Fruit fly (Drosophila melanogaster) whole organism, embryonic: ENCODE data around the gene CG34251.
A peak's percentile ranks its signal among the peaks of the same experiment; 100 is the strongest.

Experiments
- Adf1 ChIP-seq: fragments of 200-800 bp; sonication (Bioruptor generic); IDR thresholded peaks from 2 replicates; pipeline ENCODE4 v1.3.6; 2022; ENCODE audit warnings: missing biosample characterization, missing genetic modification characterization
- Antp ChIP-seq: fragments of 200-800 bp; sonication (Bioruptor generic); optimal IDR thresholded peaks from 3 replicates; lab custom pipeline; 2016; ENCODE audit warnings: missing biosample characterization, missing genetic modification characterization
- Atf-2 ChIP-seq: fragments of 200-800 bp; sonication (Bioruptor generic); optimal IDR thresholded peaks from 2 replicates; lab custom pipeline; 2016; ENCODE audit warnings: missing biosample characterization, missing genetic modification characterization
- Awh ChIP-seq: fragments of 200-800 bp; sonication (Bioruptor generic); IDR thresholded peaks from 2 replicates; pipeline ENCODE4, ENCODE4 v1.3.6; 2022; ENCODE audit warnings: missing biosample characterization, missing genetic modification characterization
- BtbVII ChIP-seq: fragments of 200-800 bp; sonication (Bioruptor generic); optimal IDR thresholded peaks from 3 replicates; lab custom pipeline; 2017; ENCODE audit warnings: missing biosample characterization, mild to moderate bottlenecking, missing genetic modification characterization
- CG10431 ChIP-seq: fragments of 200-800 bp; sonication (Bioruptor generic); optimal IDR thresholded peaks from 3 replicates; lab custom pipeline; 2018; ENCODE audit warnings: missing biosample characterization, mild to moderate bottlenecking, missing genetic modification characterization
- CG10543 ChIP-seq: fragments of 200-800 bp; sonication (Bioruptor generic); optimal IDR thresholded peaks from 3 replicates; lab custom pipeline; 2017; ENCODE audit warnings: missing biosample characterization, mild to moderate bottlenecking, missing genetic modification characterization, moderate library complexity
- CG11247 ChIP-seq: fragments of 200-800 bp; sonication (Bioruptor generic); IDR thresholded peaks from 2 replicates; pipeline ENCODE4 v1.3.6; 2022; ENCODE audit warnings: missing biosample characterization, missing genetic modification characterization
- CG11456 ChIP-seq: fragments of 200-800 bp; sonication (Bioruptor generic); IDR thresholded peaks from 3 replicates; pipeline ENCODE4 v1.3.6; 2022; ENCODE audit warnings: missing biosample characterization, missing genetic modification characterization
- CG12155 ChIP-seq: fragments of 200-800 bp; sonication (Bioruptor generic); optimal IDR thresholded peaks from 3 replicates; lab custom pipeline; 2016; ENCODE audit warnings: missing biosample characterization, missing genetic modification characterization
- CG12219 ChIP-seq: fragments of 200-800 bp; sonication (Bioruptor generic); optimal IDR thresholded peaks from 3 replicates; lab custom pipeline; 2018; ENCODE audit warnings: missing biosample characterization, mild to moderate bottlenecking, missing genetic modification characterization
- CG13123 ChIP-seq: fragments of 200-800 bp; sonication (Bioruptor generic); optimal IDR thresholded peaks from 2 replicates; lab custom pipeline; 2016; ENCODE audit warnings: missing biosample characterization, missing genetic modification characterization
- CG17361 ChIP-seq: fragments of 200-800 bp; sonication (Bioruptor generic); IDR thresholded peaks from 3 replicates; pipeline ENCODE4 v1.3.6; 2022; ENCODE audit warnings: missing biosample characterization, missing genetic modification characterization
- CG17829 ChIP-seq: fragments of 200-800 bp; optimal IDR thresholded peaks from 2 replicates; lab custom pipeline; 2019; ENCODE audit warnings: missing biosample characterization, mild to moderate bottlenecking, missing genetic modification characterization, moderate library complexity
- CG30020 ChIP-seq: fragments of 200-800 bp; optimal IDR thresholded peaks from 2 replicates; lab custom pipeline; 2019; ENCODE audit warnings: missing biosample characterization, mild to moderate bottlenecking, missing genetic modification characterization, moderate library complexity
- CG32532 ChIP-seq: fragments of 200-800 bp; sonication (Bioruptor generic); IDR thresholded peaks from 2 replicates; pipeline ENCODE4 v1.3.6; 2022; ENCODE audit warnings: missing biosample characterization, missing genetic modification characterization
- CG4617 ChIP-seq: fragments of 200-800 bp; sonication (Bioruptor generic); optimal IDR thresholded peaks from 3 replicates; lab custom pipeline; 2016; ENCODE audit warnings: missing biosample characterization, missing genetic modification characterization, borderline replicate concordance
- CG5180 ChIP-seq: fragments of 200-800 bp; sonication (Bioruptor generic); optimal IDR thresholded peaks from 3 replicates; lab custom pipeline; 2017; ENCODE audit warnings: missing biosample characterization, missing genetic modification characterization, mild to moderate bottlenecking, moderate library complexity, missing genetic modification reagents
- CG6689 ChIP-seq: fragments of 200-800 bp; sonication (Bioruptor generic); IDR thresholded peaks from 2 replicates; pipeline ENCODE4 v1.3.6; 2022; ENCODE audit warnings: missing biosample characterization, missing genetic modification characterization
- CG8388 ChIP-seq: fragments of 200-800 bp; sonication (Bioruptor generic); optimal IDR thresholded peaks from 2 replicates; lab custom pipeline; 2019; ENCODE audit warnings: missing biosample characterization, mild to moderate bottlenecking, missing genetic modification characterization, moderate library complexity
- Doc2 ChIP-seq: fragments of 200-800 bp; sonication (Bioruptor generic); IDR thresholded peaks from 2 replicates; pipeline ENCODE4 v1.3.6; 2022; ENCODE audit warnings: missing biosample characterization, missing genetic modification characterization
- Elba2 ChIP-seq: fragments of 200-800 bp; sonication (Bioruptor generic); optimal IDR thresholded peaks from 3 replicates; lab custom pipeline; 2016; ENCODE audit warnings: missing biosample characterization, missing genetic modification characterization
- Fer1 ChIP-seq: fragments of 200-800 bp; sonication (Bioruptor generic); optimal IDR thresholded peaks from 2 replicates; lab custom pipeline; 2017; ENCODE audit warnings: missing biosample characterization, mild to moderate bottlenecking, missing genetic modification characterization
- Fer2 ChIP-seq: fragments of 200-800 bp; sonication (Bioruptor generic); optimal IDR thresholded peaks from 2 replicates; lab custom pipeline; 2018; ENCODE audit warnings: missing biosample characterization, mild to moderate bottlenecking, missing genetic modification characterization, moderate library complexity
- Fer3 ChIP-seq: fragments of 200-800 bp; sonication (Bioruptor generic); optimal IDR thresholded peaks from 2 replicates; lab custom pipeline; 2018; ENCODE audit warnings: missing biosample characterization, mild to moderate bottlenecking, missing genetic modification characterization, moderate library complexity
- HLH54F ChIP-seq: fragments of 200-800 bp; sonication (Bioruptor generic); optimal IDR thresholded peaks from 3 replicates; lab custom pipeline; 2016; ENCODE audit warnings: missing biosample characterization, missing genetic modification characterization
- Hsf ChIP-seq: fragments of 200-800 bp; sonication (Bioruptor generic); optimal IDR thresholded peaks from 3 replicates; lab custom pipeline; 2016; ENCODE audit warnings: missing biosample characterization, missing genetic modification characterization
- Sox102F ChIP-seq: fragments of 200-800 bp; sonication (Bioruptor generic); optimal IDR thresholded peaks from 2 replicates; lab custom pipeline; 2018; ENCODE audit warnings: missing biosample characterization, mild to moderate bottlenecking, missing genetic modification characterization, moderate library complexity
- Tbp ChIP-seq: fragments of >200 bp; optimal IDR thresholded peaks from 2 replicates; lab custom pipeline; 2018; ENCODE audit warnings: missing biosample characterization, missing genetic modification characterization
- Trl ChIP-seq, 3 experiments: fragments of >200 bp in 2 of 3; fragments of 200-800 bp in 1 of 3; sonication (Bioruptor generic) in 1 of 3; optimal IDR thresholded peaks; 2 replicates in 1 of 3; 3 replicates in 2 of 3; lab custom pipeline; 2016 to 2017; ENCODE audit warnings: missing biosample characterization in 1 of 3, missing genetic modification characterization in 1 of 3
- bcd ChIP-seq: fragments of 200-800 bp; sonication (Bioruptor generic); optimal IDR thresholded peaks from 2 replicates; lab custom pipeline; 2017; ENCODE audit warnings: missing biosample characterization, mild to moderate bottlenecking, missing genetic modification characterization
- bowl ChIP-seq: fragments of 200-800 bp; sonication (Bioruptor generic); IDR thresholded peaks from 2 replicates; pipeline ENCODE4 v1.3.6; 2022; ENCODE audit warnings: missing biosample characterization, missing genetic modification characterization
- crc ChIP-seq: fragments of 200-800 bp; sonication (Bioruptor generic); optimal IDR thresholded peaks from 2 replicates; lab custom pipeline; 2016; ENCODE audit warnings: missing biosample characterization, missing genetic modification characterization
- esg ChIP-seq: fragments of 200-800 bp; sonication (Bioruptor generic); conservative IDR thresholded peaks from 2 replicates; pipeline ENCODE4 v1.3.6; 2022; ENCODE audit warnings: missing biosample characterization, missing genetic modification characterization
- ewg ChIP-seq: fragments of 200-800 bp; sonication (Bioruptor generic); optimal IDR thresholded peaks from 3 replicates; lab custom pipeline; 2017; ENCODE audit warnings: mild to moderate bottlenecking, missing biosample characterization, missing genetic modification reagents, missing genetic modification characterization
- exex ChIP-seq: fragments of 200-800 bp; sonication (Bioruptor generic); optimal IDR thresholded peaks from 4 replicates; lab custom pipeline; 2018; ENCODE audit warnings: missing biosample characterization, mild to moderate bottlenecking, missing genetic modification characterization, moderate library complexity
- gsb ChIP-seq: fragments of 200-800 bp; sonication (Bioruptor generic); IDR thresholded peaks from 2 replicates; pipeline ENCODE4 v1.3.6; 2022; ENCODE audit warnings: missing biosample characterization, missing genetic modification characterization
- h ChIP-seq: fragments of >200 bp; optimal IDR thresholded peaks from 2 replicates; lab custom pipeline; 2017
- inv ChIP-seq: fragments of 200-800 bp; sonication (Bioruptor generic); IDR thresholded peaks from 2 replicates; pipeline ENCODE4 v1.3.6; 2022; ENCODE audit warnings: missing biosample characterization, missing genetic modification characterization; ENCODE audit not compliant: partially characterized antibody
- jigr1 ChIP-seq: fragments of 200-800 bp; sonication (Bioruptor generic); IDR thresholded peaks from 3 replicates; pipeline ENCODE4 v1.3.6; 2022; ENCODE audit warnings: missing biosample characterization, missing genetic modification characterization
- ken ChIP-seq: fragments of 200-800 bp; sonication (Bioruptor generic); IDR thresholded peaks from 3 replicates; pipeline ENCODE4 v1.3.6; 2022; ENCODE audit warnings: missing biosample characterization, missing genetic modification characterization
- pb ChIP-seq: fragments of 200-800 bp; sonication (Bioruptor generic); optimal IDR thresholded peaks from 3 replicates; lab custom pipeline; 2016; ENCODE audit warnings: missing biosample characterization, missing genetic modification characterization
- pros ChIP-seq: fragments of 200-800 bp; sonication (Bioruptor generic); optimal IDR thresholded peaks from 3 replicates; lab custom pipeline; 2019; ENCODE audit warnings: missing biosample characterization, mild to moderate bottlenecking, missing genetic modification characterization, moderate library complexity
- psq ChIP-seq: fragments of 200-800 bp; sonication (Bioruptor generic); optimal IDR thresholded peaks from 2 replicates; lab custom pipeline; 2017; ENCODE audit warnings: missing biosample characterization, missing genetic modification characterization
- salm ChIP-seq: fragments of 200-800 bp; sonication (Bioruptor generic); optimal IDR thresholded peaks from 2 replicates; lab custom pipeline; 2018; ENCODE audit warnings: missing biosample characterization, mild to moderate bottlenecking, missing genetic modification characterization
- schlank ChIP-seq: fragments of 200-800 bp; sonication (Bioruptor generic); optimal IDR thresholded peaks from 2 replicates; lab custom pipeline; 2018; ENCODE audit warnings: missing biosample characterization, mild to moderate bottlenecking, missing genetic modification characterization
- seq ChIP-seq: fragments of 200-800 bp; sonication (Bioruptor generic); IDR thresholded peaks from 2 replicates; pipeline ENCODE4 v1.3.6; 2022; ENCODE audit warnings: missing biosample characterization, missing genetic modification characterization
- sima ChIP-seq: fragments of 200-800 bp; sonication (Bioruptor generic); optimal IDR thresholded peaks from 2 replicates; lab custom pipeline; 2016; ENCODE audit warnings: missing biosample characterization, missing genetic modification characterization
- slou ChIP-seq: fragments of 200-800 bp; sonication (Bioruptor generic); optimal IDR thresholded peaks from 3 replicates; lab custom pipeline; 2016; ENCODE audit warnings: missing biosample characterization, missing genetic modification characterization
- stwl ChIP-seq: fragments of 200-800 bp; sonication (Bioruptor generic); optimal IDR thresholded peaks from 3 replicates; lab custom pipeline; 2018; ENCODE audit warnings: missing biosample characterization, mild to moderate bottlenecking, missing genetic modification characterization, moderate library complexity
- trh ChIP-seq: fragments of 200-800 bp; sonication (Bioruptor generic); optimal IDR thresholded peaks from 2 replicates; lab custom pipeline; 2016; ENCODE audit warnings: missing biosample characterization, missing genetic modification characterization
- tup ChIP-seq: fragments of 200-800 bp; sonication (Bioruptor generic); optimal IDR thresholded peaks from 2 replicates; lab custom pipeline; 2016; ENCODE audit warnings: missing biosample characterization, mild to moderate bottlenecking, missing genetic modification characterization, moderate library complexity

Gene CG34251

DNA sequence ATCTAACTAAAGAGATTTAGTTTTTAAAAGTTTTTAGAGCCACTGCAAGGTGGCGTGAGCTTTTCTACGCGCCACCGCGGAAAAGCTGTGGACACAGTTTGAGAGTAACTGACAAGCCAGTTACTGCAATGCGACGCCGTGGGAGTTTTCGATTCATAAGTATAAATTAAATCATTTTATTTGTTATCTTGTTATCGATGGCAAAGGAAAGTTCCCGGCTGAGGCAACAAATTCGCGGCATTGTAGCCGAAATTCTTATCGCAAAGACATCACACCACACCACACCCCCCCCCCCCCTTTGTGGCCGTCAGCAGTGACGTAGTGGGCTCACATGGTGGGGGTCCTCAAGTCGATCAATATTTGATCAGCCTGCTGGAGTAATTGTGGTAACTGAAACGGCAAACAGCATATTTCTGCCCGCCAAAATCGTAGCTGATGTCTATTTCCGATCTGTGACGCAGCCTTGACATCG lies 15.5 kb upstream of the CG34251 start (continued):
- TF ChIP-seq Tbp (GFP tag; lab: Kevin White, UChicago) (no peak), tup (GFP tag; lab: Kevin White, UChicago) (no peak), CG10543 (peak; percentile 87), exex (tag; lab: Kevin White, UChicago) (peak; percentile 47), CG32532 (GFP tag; lab: Robert Waterston, UW) (peak; percentile 42), pb (GFP tag; lab: Kevin White, UChicago) (no peak), crc (GFP tag; lab: Kevin White, UChicago) (no peak), CG11456 (GFP tag; lab: Robert Waterston, UW) (no peak), BtbVII (GFP tag; lab: Kevin White, UChicago) (peak; percentile 87), Awh (GFP tag; lab: Robert Waterston, UW) (no peak), schlank (tag; lab: Kevin White, UChicago) (peak; percentile 22), Fer2 (no peak), Adf1 (peak; percentile 35), Antp (no peak), Atf-2 (GFP tag; lab: Kevin White, UChicago) (no peak), CG17361 (GFP tag; lab: Robert Waterston, UW) (no peak), slou (GFP tag; lab: Kevin White, UChicago) (no peak), esg (no peak), HLH54F (GFP tag; lab: Kevin White, UChicago) (no peak), Sox102F (no peak), Fer3 (peak; percentile 38), CG30020 (tag; lab: Kevin White, UChicago) (no peak), ken (GFP tag; lab: Robert Waterston, UW) (no peak), bowl (GFP tag; lab: Robert Waterston, UW) (peak; percentile 60; the same call in 1 of the 2 replicates), jigr1 (GFP tag; lab: Robert Waterston, UW) (no peak), CG6689 (GFP tag; lab: Robert Waterston, UW) (no peak), gsb (no peak), pros (no peak), Hsf (no peak), ewg (GFP tag; lab: Kevin White, UChicago) (peak; percentile 28), CG13123 (GFP tag; lab: Kevin White, UChicago) (no peak), trh (no peak), CG5180 (peak; percentile 51), h (lab: Kevin White, UChicago) (no peak), CG10431 (GFP tag; lab: Kevin White, UChicago) (no peak), Trl (optimal IDR thresholded peaks at IDR 0.05; lab: Kevin White, UChicago) (no peak), Trl (GFP tag; optimal IDR thresholded peaks at IDR 0.05; lab: Kevin White, UChicago) (no peak), seq (GFP tag; lab: Robert Waterston, UW) (peak; percentile 54; the same call in 1 of the 2 replicates), CG4617 (GFP tag; lab: Kevin White, UChicago) (no peak), CG12155 (GFP tag; lab: Kevin White, UChicago) (no peak), CG17829 (tag; lab: Kevin White, UChicago) (no peak), CG11247 (no peak), Doc2 (GFP tag; lab: Robert Waterston, UW) (no peak), stwl (tag; lab: Kevin White, UChicago) (no peak), Elba2 (GFP tag; lab: Kevin White, UChicago) (no peak), salm (tag; lab: Kevin White, UChicago) (no peak), bcd (GFP tag; lab: Kevin White, UChicago) (peak; percentile 3), sima (no peak), Fer1 (peak; percentile 83), CG12219 (GFP tag; lab: Kevin White, UChicago) (peak; percentile 44), CG8388 (GFP tag; lab: Kevin White, UChicago) (no peak), inv (GFP tag; lab: Robert Waterston, UW) (no peak), psq (GFP tag; lab: Kevin White, UChicago) (peak; percentile 5)
